Worm (Caenorhabditis elegans): Measurements from ENCODE around the gene ttr-50.

The ttr-50 gene

ce11 chrIV:11651965-11652453, 11.2 kb upstream of the ttr-50 start, which contains the start of the genes acl-3 and ndub-6:
Gene acl-3 (minus strand): TSS chrIV:11652023.
Gene ndub-6 (plus strand): TSS chrIV:11652403.
- TF ChIP-seq snpc-4 (tag; optimal IDR thresholded peaks at IDR 0.05) (no peak), nhr-25 (tag; optimal IDR thresholded peaks at IDR 0.05; ENCODE audit: borderline replicate concordance, insufficient read depth) (no peak), D1046.2 (GFP tag; IDR thresholded peaks at IDR 0.05) (no peak), mes-2 (tag; optimal IDR thresholded peaks at IDR 0.05; ENCODE audit: poor library complexity, severe bottlenecking) (peak; percentile 64), T26A8.4 (GFP tag; IDR thresholded peaks at IDR 0.05) (no peak), mxl-3 (GFP tag; optimal IDR thresholded peaks at IDR 0.05) (no peak), spr-1 (tag; optimal IDR thresholded peaks at IDR 0.05) (no peak), mdl-1 (tag; optimal IDR thresholded peaks at IDR 0.05) (no peak), daf-12 (tag; optimal IDR thresholded peaks at IDR 0.05) (no peak), daf-16 (GFP tag; optimal IDR thresholded peaks at IDR 0.05) (no peak), daf-16 (tag; optimal IDR thresholded peaks at IDR 0.05) (peak; percentile 14), lin-38 (GFP tag; IDR thresholded peaks at IDR 0.05) (no peak), arid-1 (GFP tag; conservative IDR thresholded peaks at IDR 0.05) (no peak)

DNA sequence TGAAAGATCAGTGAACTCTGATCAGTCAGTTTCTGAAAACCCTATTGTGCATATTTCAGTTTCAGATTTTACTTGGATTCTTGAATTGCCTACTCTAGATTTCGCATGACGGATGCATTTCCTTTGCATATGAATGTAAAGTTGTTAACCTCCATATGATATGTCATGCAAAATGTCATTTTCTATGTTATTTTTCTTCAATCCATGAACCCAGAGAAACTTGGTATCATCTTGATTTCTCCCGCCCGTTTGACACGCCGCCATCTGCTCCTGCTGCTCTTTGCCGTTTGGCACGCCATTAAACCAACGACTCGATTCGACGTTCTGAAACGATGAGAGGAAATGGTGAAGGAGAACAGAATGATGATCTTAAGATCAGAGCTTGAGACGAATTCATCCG, 9.5 kb upstream of the ttr-50 start:
- TF ChIP-seq aha-1 (tag) (no peak), unc-62 (GFP tag; optimal IDR thresholded peaks at IDR 0.05 in 1 of 2) (peak in 1 of 2 experiments; percentile 93), unc-62 (tag; optimal IDR thresholded peaks at IDR 0.05) (no peak)

ce11 chrIV:11649031-11649430, 8.2 kb upstream of the ttr-50 start, which contains the start of gene ZK809.8:
Gene ZK809.8 (minus strand): TSS chrIV:11649064.
- TF ChIP-seq daf-16 (GFP tag; optimal IDR thresholded peaks at IDR 0.05), result peak in 1 of 2 experiments; percentile 77
- TF ChIP-seq daf-16 (tag; optimal IDR thresholded peaks at IDR 0.05), result no peak
- no peak for TF ChIP-seq dve-1 (tag; optimal IDR thresholded peaks at IDR 0.05; ENCODE audit: insufficient read depth)
- TF ChIP-seq zip-11 (GFP tag; IDR thresholded peaks at IDR 0.05), result no peak
- TF ChIP-seq lir-3 (tag; optimal IDR thresholded peaks at IDR 0.05), result no peak
- TF ChIP-seq ZK337.2 (GFP tag; IDR thresholded peaks at IDR 0.05), result no peak
- TF ChIP-seq hif-1 (tag; optimal IDR thresholded peaks at IDR 0.05), result no peak
- TF ChIP-seq tra-1 (GFP tag; IDR thresholded peaks at IDR 0.05), result no peak
- no peak for TF ChIP-seq aly-2 (tag; optimal IDR thresholded peaks at IDR 0.05)
- TF ChIP-seq F44E2.7 (GFP tag; IDR thresholded peaks at IDR 0.05), result no peak
- no peak for TF ChIP-seq nhr-42 (GFP tag; IDR thresholded peaks at IDR 0.05)
- TF ChIP-seq nhr-111 (GFP tag; optimal IDR thresholded peaks at IDR 0.05), result no peak
- TF ChIP-seq daf-8 (GFP tag; IDR thresholded peaks at IDR 0.05), result no peak
- TF ChIP-seq hlh-30 (tag; optimal IDR thresholded peaks at IDR 0.05; ENCODE audit: insufficient read depth), result peak; percentile 5
- no peak for TF ChIP-seq Y75B8A.6 (GFP tag; IDR thresholded peaks at IDR 0.05)
- TF ChIP-seq nhr-6 (tag; optimal IDR thresholded peaks at IDR 0.05), result no peak
- no peak for TF ChIP-seq F10B5.3 (tag; optimal IDR thresholded peaks at IDR 0.05)
- TF ChIP-seq dmd-9 (GFP tag; IDR thresholded peaks at IDR 0.05), result no peak
- TF ChIP-seq attf-4 (tag; optimal IDR thresholded peaks at IDR 0.05), result no peak
- no peak for TF ChIP-seq dpl-1 (GFP tag; optimal IDR thresholded peaks at IDR 0.05)
- peak; percentile 44 for TF ChIP-seq hlh-11 (tag; optimal IDR thresholded peaks at IDR 0.05)
- no peak for TF ChIP-seq ceh-82 (tag; optimal IDR thresholded peaks at IDR 0.05)
- no peak for TF ChIP-seq T26A8.4 (GFP tag; IDR thresholded peaks at IDR 0.05)
- TF ChIP-seq unc-62 (GFP tag; optimal IDR thresholded peaks at IDR 0.05 in 1 of 2), result peak in 1 of 2 experiments; percentile 87
- no peak for TF ChIP-seq unc-62 (tag; optimal IDR thresholded peaks at IDR 0.05)
- no peak for TF ChIP-seq gei-8 (GFP tag; optimal IDR thresholded peaks at IDR 0.05)
- TF ChIP-seq nhr-102 (tag; optimal IDR thresholded peaks at IDR 0.05), result no peak

Data from whole organism, L4 larva.